Fruit fly (Drosophila melanogaster) Kc167 (cell line): ENCODE data around the gene Srlp.

Source experiments
- Myc ChIP-seq: fragments of >200 bp; optimal IDR thresholded peaks from 2 replicates; lab custom pipeline; 2017; ENCODE audit warnings: missing external identifiers
- Sin3A ChIP-seq: fragments of >200 bp; optimal IDR thresholded peaks from 2 replicates; lab custom pipeline; 2018; ENCODE audit warnings: missing external identifiers
- h ChIP-seq: fragments of >200 bp; optimal IDR thresholded peaks from 3 replicates; lab custom pipeline; 2018; ENCODE audit warnings: missing external identifiers
- insv ChIP-seq: fragments of >200 bp; optimal IDR thresholded peaks from 3 replicates; lab custom pipeline; 2018; ENCODE audit warnings: missing external identifiers
- psq ChIP-seq: fragments of >200 bp; optimal IDR thresholded peaks from 2 replicates; lab custom pipeline; 2017; ENCODE audit warnings: missing external identifiers
- ttk ChIP-seq: sonication (Bioruptor generic); optimal IDR thresholded peaks from 2 replicates; lab custom pipeline; 2017; ENCODE audit warnings: missing external identifiers

Srlp gene

dm6 chr3R:12406235-12407196 lies 27.4 kb upstream of the Srlp start, which contains the start of gene CG5167:
CG5167 (plus strand) TSS chr3R:12406532.
- TF ChIP-seq Myc (lab: Kevin White, UChicago) (no peak), Sin3A (lab: Kevin White, UChicago) (no peak), ttk (lab: Kevin White, UChicago) (no peak), psq (lab: Kevin White, UChicago) (no peak), insv (lab: Kevin White, UChicago) (no peak), h (lab: Kevin White, UChicago) (no peak)

dm6 chr3R:12408160-12408559 lies 25.7 kb upstream of the Srlp start, which contains the start of gene CG5196:
CG5196 (plus strand) TSS chr3R:12408316.
- no peak for TF ChIP-seq Sin3A (lab: Kevin White, UChicago)
- no peak for TF ChIP-seq ttk (lab: Kevin White, UChicago)
- TF ChIP-seq insv (lab: Kevin White, UChicago), result no peak
- TF ChIP-seq psq (lab: Kevin White, UChicago), result no peak
- TF ChIP-seq h (lab: Kevin White, UChicago), result no peak
- TF ChIP-seq Myc (lab: Kevin White, UChicago), result no peak

dm6 chr3R:12411449-12411848 lies 22.4 kb upstream of the Srlp start:
- TF ChIP-seq insv (lab: Kevin White, UChicago) (no peak), h (lab: Kevin White, UChicago) (no peak), Myc (lab: Kevin White, UChicago) (no peak), psq (lab: Kevin White, UChicago) (no peak), ttk (lab: Kevin White, UChicago) (no peak)

- no peak for TF ChIP-seq psq (lab: Kevin White, UChicago)
These were observed 20.5 kb upstream of the Srlp start, which contains the start of the genes Dip-C and pps for dm6 chr3R:12413274-12413958. Dip-C (minus strand) TSS chr3R:12413759. pps (plus strand) TSS chr3R:12413828.

dm6 chr3R:12422379-12422975 lies 11.4 kb upstream of the Srlp start, which contains the start of the genes Scgbeta and CG17202:
Scgbeta (minus strand) TSS chr3R:12422429.
CG17202 (plus strand) TSS chr3R:12422768.
- TF ChIP-seq insv (lab: Kevin White, UChicago), result no peak
- no peak for TF ChIP-seq Myc (lab: Kevin White, UChicago)
- TF ChIP-seq h (lab: Kevin White, UChicago), result no peak
- no peak for TF ChIP-seq psq (lab: Kevin White, UChicago)
- no peak for TF ChIP-seq Sin3A (lab: Kevin White, UChicago)
- no peak for TF ChIP-seq ttk (lab: Kevin White, UChicago)

- TF ChIP-seq psq (lab: Kevin White, UChicago) (no peak), insv (lab: Kevin White, UChicago) (no peak), Sin3A (lab: Kevin White, UChicago) (no peak), ttk (lab: Kevin White, UChicago) (no peak), Myc (lab: Kevin White, UChicago) (no peak), h (lab: Kevin White, UChicago) (no peak)
These were observed 9.9 kb upstream of the Srlp start for dm6 chr3R:12423997-12424396.

dm6 chr3R:12425510-12426309 lies 8.2 kb upstream of the Srlp start, which contains the start of gene Pp1-87B:
Pp1-87B (minus strand) TSS chr3R:12425917.
- TF ChIP-seq psq (lab: Kevin White, UChicago), result peak; percentile 100
- TF ChIP-seq Sin3A (lab: Kevin White, UChicago), result peak; percentile 32
- TF ChIP-seq insv (lab: Kevin White, UChicago), result no peak

- TF ChIP-seq psq (lab: Kevin White, UChicago) (no peak), insv (lab: Kevin White, UChicago) (no peak), ttk (lab: Kevin White, UChicago) (no peak), h (lab: Kevin White, UChicago) (no peak), Sin3A (lab: Kevin White, UChicago) (no peak), Myc (lab: Kevin White, UChicago) (no peak)
These were observed 7.6 kb upstream of the Srlp start, which contains the start of gene NANS for dm6 chr3R:12426310-12426653. NANS (plus strand) TSS chr3R:12426578.

dm6 chr3R:12429120-12429610 lies 4.7 kb upstream of the Srlp start, which contains the start of the genes CG5641 and CG5245:
CG5641 (minus strand) TSS chr3R:12429282.
CG5245 (plus strand) TSS chr3R:12429560.
- TF ChIP-seq Sin3A (lab: Kevin White, UChicago), result no peak
- TF ChIP-seq insv (lab: Kevin White, UChicago), result no peak
- TF ChIP-seq psq (lab: Kevin White, UChicago), result no peak
- no peak for TF ChIP-seq h (lab: Kevin White, UChicago)
- TF ChIP-seq Myc (lab: Kevin White, UChicago), result no peak
- no peak for TF ChIP-seq ttk (lab: Kevin White, UChicago)

- TF ChIP-seq Sin3A (lab: Kevin White, UChicago), result no peak
These were observed 2.8 kb upstream of the Srlp start, which contains the start of gene Prosalpha2 for dm6 chr3R:12431030-12431489. Prosalpha2 (plus strand) TSS chr3R:12431321.
